Fruit fly (Drosophila melanogaster) whole organism, prepupa: ENCODE measurements around the gene rdx.

Experiments used
- Blimp-1 ChIP-seq: fragments of 200-800 bp; sonication (Bioruptor generic); optimal IDR thresholded peaks from 3 replicates; lab custom pipeline; 2017; ENCODE audit warnings: missing biosample characterization, missing genetic modification characterization, mild to moderate bottlenecking, moderate library complexity, missing genetic modification reagents
- CG10631 ChIP-seq: fragments of 200-800 bp; sonication (Bioruptor generic); optimal IDR thresholded peaks from 2 replicates; lab custom pipeline; 2016; ENCODE audit warnings: missing biosample characterization, missing genetic modification characterization
- CG10669 ChIP-seq: fragments of 200-800 bp; sonication (Bioruptor generic); optimal IDR thresholded peaks from 3 replicates; lab custom pipeline; 2018; ENCODE audit warnings: missing biosample characterization, mild to moderate bottlenecking, missing genetic modification characterization, moderate library complexity
- CG11762 ChIP-seq: fragments of 200-800 bp; sonication (Bioruptor generic); optimal IDR thresholded peaks from 3 replicates; lab custom pipeline; 2016; ENCODE audit warnings: missing biosample characterization, missing genetic modification characterization; ENCODE audit not compliant: insufficient read depth
- CG11902 ChIP-seq: fragments of 200-800 bp; sonication (Bioruptor generic); optimal IDR thresholded peaks from 3 replicates; lab custom pipeline; 2016; ENCODE audit warnings: missing biosample characterization, missing genetic modification characterization
- CG15336 ChIP-seq: fragments of 200-800 bp; sonication (Bioruptor generic); IDR thresholded peaks from 2 replicates; pipeline ENCODE4 v1.3.6; 2022; ENCODE audit warnings: missing biosample characterization, missing genetic modification characterization
- CG1621 ChIP-seq: fragments of 200-800 bp; sonication (Bioruptor generic); optimal IDR thresholded peaks from 3 replicates; lab custom pipeline; 2018; ENCODE audit warnings: missing biosample characterization, mild to moderate bottlenecking, missing genetic modification characterization
- CG16779 ChIP-seq: fragments of 200-800 bp; sonication (Bioruptor generic); optimal IDR thresholded peaks from 3 replicates; lab custom pipeline; 2017; ENCODE audit warnings: missing biosample characterization, mild to moderate bottlenecking, missing genetic modification characterization
- CG32006 ChIP-seq: fragments of 200-800 bp; sonication (Bioruptor generic); optimal IDR thresholded peaks from 3 replicates; lab custom pipeline; 2017; ENCODE audit warnings: missing biosample characterization, mild to moderate bottlenecking, missing genetic modification characterization
- CG34406 ChIP-seq: fragments of 200-800 bp; sonication (Bioruptor generic); optimal IDR thresholded peaks from 3 replicates; lab custom pipeline; 2016; ENCODE audit warnings: missing biosample characterization, missing genetic modification characterization
- CG3919 ChIP-seq: fragments of 200-800 bp; sonication (Bioruptor generic); optimal IDR thresholded peaks from 3 replicates; lab custom pipeline; 2016; ENCODE audit warnings: missing biosample characterization, missing genetic modification characterization
- CG4318 ChIP-seq: fragments of 200-800 bp; sonication (Bioruptor generic); optimal IDR thresholded peaks from 3 replicates; lab custom pipeline; 2017; ENCODE audit warnings: missing biosample characterization, mild to moderate bottlenecking, missing genetic modification characterization
- CG6276 ChIP-seq: fragments of 200-800 bp; sonication (Bioruptor generic); optimal IDR thresholded peaks from 2 replicates; lab custom pipeline; 2017; ENCODE audit warnings: missing biosample characterization, mild to moderate bottlenecking, missing genetic modification characterization
- CG6792 ChIP-seq: fragments of 200-800 bp; sonication (Bioruptor generic); optimal IDR thresholded peaks from 3 replicates; lab custom pipeline; 2016; ENCODE audit warnings: missing biosample characterization, missing genetic modification characterization
- CG6808 ChIP-seq: fragments of 200-800 bp; sonication (Bioruptor generic); optimal IDR thresholded peaks from 3 replicates; lab custom pipeline; 2017; ENCODE audit warnings: missing biosample characterization, missing genetic modification characterization, mild to moderate bottlenecking, moderate library complexity, missing genetic modification reagents
- CG6854 ChIP-seq: fragments of 200-800 bp; sonication (Bioruptor generic); optimal IDR thresholded peaks from 2 replicates; lab custom pipeline; 2017; ENCODE audit warnings: missing biosample characterization, mild to moderate bottlenecking, missing genetic modification characterization
- CG8119 ChIP-seq: fragments of 200-800 bp; sonication (Bioruptor generic); IDR thresholded peaks from 3 replicates; pipeline ENCODE4 v1.3.6; 2022; ENCODE audit warnings: missing biosample characterization, missing genetic modification characterization
- CG8319 ChIP-seq: fragments of 200-800 bp; sonication (Bioruptor generic); optimal IDR thresholded peaks from 3 replicates; lab custom pipeline; 2016; ENCODE audit warnings: missing biosample characterization, missing genetic modification characterization
- CG8632 ChIP-seq: fragments of 200-800 bp; sonication (Bioruptor generic); optimal IDR thresholded peaks from 3 replicates; lab custom pipeline; 2016; ENCODE audit warnings: missing biosample characterization, missing genetic modification characterization
- Eip75B ChIP-seq: fragments of 200-800 bp; sonication (Bioruptor generic); optimal IDR thresholded peaks from 3 replicates; lab custom pipeline; 2016; ENCODE audit warnings: missing biosample characterization, missing genetic modification characterization
- Eip78C ChIP-seq: fragments of 200-800 bp; sonication (Bioruptor generic); peaks from one replicate; lab custom pipeline; 2016; ENCODE audit warnings: missing biosample characterization, missing genetic modification characterization
- Eip93F ChIP-seq: fragments of 200-800 bp; sonication (Bioruptor generic); optimal IDR thresholded peaks from 2 replicates; lab custom pipeline; 2016; ENCODE audit warnings: missing biosample characterization, mild to moderate bottlenecking, missing genetic modification characterization
- Hr38 ChIP-seq: sonication (Bioruptor generic); optimal IDR thresholded peaks from 2 replicates; lab custom pipeline; 2016; ENCODE audit warnings: missing biosample characterization, missing genetic modification characterization
- Hr4 ChIP-seq: fragments of 200-800 bp; sonication (Bioruptor generic); optimal IDR thresholded peaks from 3 replicates; lab custom pipeline; 2016; ENCODE audit warnings: missing biosample characterization, missing genetic modification characterization
- Lpt ChIP-seq: fragments of 200-800 bp; sonication (Bioruptor generic); optimal IDR thresholded peaks from 3 replicates; lab custom pipeline; 2016; ENCODE audit warnings: missing biosample characterization, missing genetic modification characterization
- Met ChIP-seq: fragments of 200-800 bp; sonication (Bioruptor generic); optimal IDR thresholded peaks from 3 replicates; lab custom pipeline; 2016; ENCODE audit warnings: missing biosample characterization, missing genetic modification characterization
- OdsH ChIP-seq: fragments of 200-800 bp; sonication (Bioruptor generic); optimal IDR thresholded peaks from 3 replicates; lab custom pipeline; 2016; ENCODE audit warnings: missing biosample characterization, missing genetic modification characterization
- Smox ChIP-seq: fragments of 200-800 bp; sonication (Bioruptor generic); optimal IDR thresholded peaks from 3 replicates; lab custom pipeline; 2016; ENCODE audit warnings: missing biosample characterization, missing genetic modification characterization
- Sox102F ChIP-seq: fragments of 200-800 bp; sonication (Bioruptor generic); optimal IDR thresholded peaks from 2 replicates; lab custom pipeline; 2016; ENCODE audit warnings: missing biosample characterization, mild to moderate bottlenecking, missing genetic modification characterization
- Sox15 ChIP-seq: fragments of 200-800 bp; sonication (Bioruptor generic); optimal IDR thresholded peaks from 3 replicates; lab custom pipeline; 2016; ENCODE audit warnings: missing biosample characterization, missing genetic modification characterization
- achi ChIP-seq: fragments of 200-800 bp; sonication (Bioruptor generic); optimal IDR thresholded peaks from 3 replicates; lab custom pipeline; 2016; ENCODE audit warnings: missing biosample characterization, missing genetic modification characterization
- acj6 ChIP-seq: fragments of 200-800 bp; sonication (Bioruptor generic); optimal IDR thresholded peaks from 3 replicates; lab custom pipeline; 2016; ENCODE audit warnings: missing biosample characterization, missing genetic modification characterization
- dac ChIP-seq: fragments of 200-800 bp; sonication (Bioruptor generic); optimal IDR thresholded peaks from 2 replicates; lab custom pipeline; 2017; ENCODE audit warnings: missing biosample characterization, mild to moderate bottlenecking, missing genetic modification characterization
- dsx ChIP-seq: fragments of 200-800 bp; optimal IDR thresholded peaks from 3 replicates; lab custom pipeline; 2019; ENCODE audit warnings: missing biosample characterization, mild to moderate bottlenecking, missing genetic modification characterization, moderate library complexity; ENCODE audit not compliant: poor library complexity, severe bottlenecking
- eg ChIP-seq: fragments of 200-800 bp; sonication (Bioruptor generic); IDR thresholded peaks from 3 replicates; pipeline ENCODE4 v1.3.6; 2022; ENCODE audit warnings: missing biosample characterization, missing genetic modification characterization
- esn ChIP-seq: fragments of 200-800 bp; sonication (Bioruptor generic); optimal IDR thresholded peaks from 2 replicates; lab custom pipeline; 2016; ENCODE audit warnings: missing biosample characterization, mild to moderate bottlenecking, missing genetic modification characterization, moderate library complexity
- fd59A ChIP-seq: fragments of 200-800 bp; sonication (Bioruptor generic); optimal IDR thresholded peaks from 2 replicates; lab custom pipeline; 2017; ENCODE audit warnings: missing biosample characterization, mild to moderate bottlenecking, missing genetic modification characterization, missing genetic modification reagents
- fd85E ChIP-seq: fragments of 200-800 bp; sonication (Bioruptor generic); optimal IDR thresholded peaks from 3 replicates; lab custom pipeline; 2016; ENCODE audit warnings: missing biosample characterization, missing genetic modification characterization
- fkh ChIP-seq: fragments of 200-800 bp; sonication (Bioruptor generic); optimal IDR thresholded peaks from 3 replicates; lab custom pipeline; 2017; ENCODE audit warnings: missing biosample characterization, mild to moderate bottlenecking, missing genetic modification characterization, moderate library complexity
- net ChIP-seq: fragments of 200-800 bp; sonication (Bioruptor generic); optimal IDR thresholded peaks from 3 replicates; lab custom pipeline; 2016; ENCODE audit warnings: missing biosample characterization, missing genetic modification characterization
- pdm3 ChIP-seq: fragments of 200-800 bp; sonication (Bioruptor generic); optimal IDR thresholded peaks from 3 replicates; lab custom pipeline; 2016; ENCODE audit warnings: missing biosample characterization, missing genetic modification characterization
- salr ChIP-seq, 2 experiments: fragments of 200-800 bp; sonication (Bioruptor generic); optimal IDR thresholded peaks; 3 replicates each; lab custom pipeline; 2016 to 2018; ENCODE audit warnings: missing biosample characterization in 2 of 2, missing genetic modification characterization in 2 of 2, mild to moderate bottlenecking in 1 of 2
- spab ChIP-seq: fragments of 200-800 bp; sonication (Bioruptor generic); optimal IDR thresholded peaks from 2 replicates; lab custom pipeline; 2017; ENCODE audit warnings: missing biosample characterization, mild to moderate bottlenecking, missing genetic modification characterization, missing genetic modification reagents
- ss ChIP-seq, 2 experiments: fragments of 200-800 bp; sonication (Bioruptor generic); optimal IDR thresholded peaks; 2 replicates in 1 of 2; 3 replicates in 1 of 2; lab custom pipeline; 2017 to 2018; ENCODE audit warnings: mild to moderate bottlenecking in 2 of 2, missing biosample characterization in 2 of 2, missing genetic modification characterization in 2 of 2, moderate library complexity in 1 of 2
- svp ChIP-seq: fragments of 200-800 bp; sonication (Bioruptor generic); peaks from one replicate; lab custom pipeline; 2016; ENCODE audit warnings: missing biosample characterization, missing genetic modification characterization
- topi ChIP-seq: fragments of 200-800 bp; sonication (Bioruptor generic); optimal IDR thresholded peaks from 3 replicates; lab custom pipeline; 2016; ENCODE audit warnings: missing biosample characterization, missing genetic modification characterization
- vri ChIP-seq: fragments of 200-800 bp; sonication (Bioruptor generic); optimal IDR thresholded peaks from 3 replicates; lab custom pipeline; 2016; ENCODE audit warnings: missing biosample characterization, mild to moderate bottlenecking, missing genetic modification characterization

The rdx gene

DNA sequence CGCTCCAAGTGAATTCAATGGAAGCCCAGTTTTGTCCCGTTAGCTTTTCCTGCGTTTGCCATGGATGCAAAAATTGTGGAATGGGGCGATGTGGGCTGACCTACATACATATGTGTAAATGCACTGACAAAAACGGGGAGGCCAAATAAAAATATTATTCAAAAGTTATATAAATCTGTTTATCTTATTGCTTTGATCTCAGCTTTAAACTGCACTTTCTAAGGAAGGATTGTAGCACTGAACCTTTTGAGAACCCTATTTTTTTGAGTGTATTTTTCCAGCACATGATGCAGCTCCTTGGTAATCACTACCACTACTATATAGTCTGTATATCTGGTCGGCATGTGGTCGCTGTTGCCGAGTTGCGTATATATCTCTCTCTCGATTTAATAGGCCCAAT lies 45.2 kb upstream of the rdx start (continued):
- peak; percentile 21 for TF ChIP-seq fd59A
- no peak for TF ChIP-seq fkh (GFP tag; lab: Kevin White, UChicago)
- TF ChIP-seq net (GFP tag; lab: Kevin White, UChicago) = peak; percentile 48
- peak; percentile 29 for TF ChIP-seq dsx (GFP tag; lab: Kevin White, UChicago)
- TF ChIP-seq pdm3 = peak; percentile 42
- no peak for TF ChIP-seq Eip93F
- no peak for TF ChIP-seq Blimp-1 (GFP tag; lab: Kevin White, UChicago)
- no peak for TF ChIP-seq CG6854
- peak; percentile 56 for TF ChIP-seq achi (GFP tag; lab: Kevin White, UChicago)
- no peak for TF ChIP-seq vri (GFP tag; lab: Kevin White, UChicago)
- TF ChIP-seq esn (GFP tag; lab: Kevin White, UChicago) = peak; percentile 28
- peak; percentile 64 for TF ChIP-seq svp (GFP tag; lab: Kevin White, UChicago)
- TF ChIP-seq spab (GFP tag; lab: Kevin White, UChicago) = peak; percentile 42
- peak; percentile 56 for TF ChIP-seq OdsH (GFP tag; lab: Kevin White, UChicago)
- peak; percentile 45 for TF ChIP-seq CG11902 (GFP tag; lab: Kevin White, UChicago)
- no peak for TF ChIP-seq Smox (GFP tag; lab: Kevin White, UChicago)
- no peak for TF ChIP-seq Hr38 (GFP tag; lab: Kevin White, UChicago)
- peak in 1 of 2 experiments; percentile 43 for TF ChIP-seq ss (GFP tag; optimal IDR thresholded peaks at IDR 0.05; lab: Kevin White, UChicago)
- TF ChIP-seq salr (GFP tag; optimal IDR thresholded peaks at IDR 0.05; lab: Kevin White, UChicago) = no peak
- TF ChIP-seq topi (GFP tag; lab: Kevin White, UChicago) = peak; percentile 43
- no peak for TF ChIP-seq CG4318 (GFP tag; lab: Kevin White, UChicago)
- TF ChIP-seq CG34406 = peak; percentile 43
- TF ChIP-seq Met (GFP tag; lab: Kevin White, UChicago) = peak; percentile 42

DNA sequence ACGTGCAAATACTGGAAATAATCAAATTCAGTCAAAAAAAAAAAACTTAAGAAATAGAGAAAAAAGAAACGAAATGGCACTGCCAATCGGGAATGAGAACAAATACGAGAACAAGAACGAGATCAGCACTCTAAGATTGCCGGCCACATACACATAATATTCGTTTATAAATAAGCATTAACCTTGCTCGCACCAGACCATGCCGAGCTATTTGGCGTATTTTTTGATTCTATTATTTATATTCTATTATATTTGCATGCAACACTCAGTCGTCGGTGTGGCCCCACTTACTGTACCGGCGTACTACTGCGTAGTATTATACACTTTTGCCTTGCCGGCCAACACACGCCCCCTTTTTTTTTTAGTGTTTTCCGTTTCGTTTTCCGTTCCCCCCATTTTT lies 38.8 kb upstream of the rdx start:
- TF ChIP-seq esn (GFP tag; lab: Kevin White, UChicago) (peak; percentile 3), svp (GFP tag; lab: Kevin White, UChicago) (peak; percentile 72), Blimp-1 (GFP tag; lab: Kevin White, UChicago) (no peak), Lpt (GFP tag; lab: Kevin White, UChicago) (no peak), Eip78C (GFP tag; lab: Kevin White, UChicago) (peak; percentile 64), Sox102F (GFP tag; lab: Kevin White, UChicago) (no peak), achi (GFP tag; lab: Kevin White, UChicago) (peak; percentile 10), Hr4 (GFP tag; lab: Kevin White, UChicago) (peak; percentile 20), CG6792 (GFP tag; lab: Kevin White, UChicago) (no peak), Sox15 (GFP tag; lab: Kevin White, UChicago) (no peak), CG3919 (GFP tag; lab: Kevin White, UChicago) (no peak), acj6 (peak; percentile 6), CG15336 (no peak), Eip93F (no peak), eg (GFP tag; lab: Robert Waterston, UW) (peak; percentile 33; the same call in 1 of the 3 replicates), ss (GFP tag; optimal IDR thresholded peaks at IDR 0.05; lab: Kevin White, UChicago) (no peak), vri (GFP tag; lab: Kevin White, UChicago) (no peak), CG6854 (no peak), Met (GFP tag; lab: Kevin White, UChicago) (peak; percentile 26), CG16779 (tag; lab: Kevin White, UChicago) (no peak), dac (GFP tag; lab: Kevin White, UChicago) (no peak), CG6276 (GFP tag; lab: Kevin White, UChicago) (no peak), CG8319 (no peak), CG32006 (peak; percentile 21)

DNA sequence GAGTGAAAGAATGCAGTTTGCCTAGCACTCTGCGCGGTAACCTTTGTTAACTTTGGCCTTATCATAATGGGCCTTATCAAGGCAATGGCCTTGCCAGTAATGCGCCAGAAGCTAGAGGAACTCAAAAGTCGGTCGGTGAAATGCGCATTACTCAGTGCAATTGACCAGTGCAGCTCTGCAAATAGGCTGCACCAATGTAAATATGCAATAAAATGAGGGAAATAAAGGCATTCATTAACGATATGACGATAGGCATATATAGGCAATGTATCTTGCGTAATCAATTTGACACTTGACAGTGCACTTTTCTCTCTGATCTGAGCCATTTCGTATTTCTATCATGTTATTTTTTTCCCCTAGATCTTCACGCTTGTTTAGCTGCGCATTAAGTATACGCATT lies 38.2 kb upstream of the rdx start:
- peak; percentile 35 for TF ChIP-seq CG6808 (GFP tag; lab: Kevin White, UChicago)
- no peak for TF ChIP-seq dac (GFP tag; lab: Kevin White, UChicago)
- peak; percentile 20 for TF ChIP-seq Eip78C (GFP tag; lab: Kevin White, UChicago)
- TF ChIP-seq CG8119 (GFP tag; lab: Robert Waterston, UW) = no peak
- TF ChIP-seq Eip93F = no peak
- TF ChIP-seq CG6792 (GFP tag; lab: Kevin White, UChicago) = no peak
- peak; percentile 43 for TF ChIP-seq CG10669 (GFP tag; lab: Kevin White, UChicago)
- peak; percentile 9 for TF ChIP-seq CG8632 (GFP tag; lab: Kevin White, UChicago)
- TF ChIP-seq fd59A = no peak
- peak; percentile 4 for TF ChIP-seq Hr38 (GFP tag; lab: Kevin White, UChicago)
- no peak for TF ChIP-seq Eip75B
- peak; percentile 1 for TF ChIP-seq OdsH (GFP tag; lab: Kevin White, UChicago)
- TF ChIP-seq vri (GFP tag; lab: Kevin White, UChicago) = no peak
- no peak for TF ChIP-seq fd85E (GFP tag; lab: Kevin White, UChicago)
- TF ChIP-seq CG11762 (GFP tag; lab: Kevin White, UChicago) = no peak
- TF ChIP-seq Met (GFP tag; lab: Kevin White, UChicago) = no peak
- TF ChIP-seq CG10631 (GFP tag; lab: Kevin White, UChicago) = peak; percentile 27
- no peak for TF ChIP-seq CG1621
- peak; percentile 28 for TF ChIP-seq spab (GFP tag; lab: Kevin White, UChicago)
- TF ChIP-seq Sox102F (GFP tag; lab: Kevin White, UChicago) = no peak
